Worm (Caenorhabditis elegans) whole organism, L2 larva: ENCODE data around the gene ugt-13.

ENCODE experiments used
- egl-27 ChIP-seq: sonication (generic microtip); optimal IDR thresholded peaks from 3 replicates; lab custom pipeline; 2017; ENCODE audit warnings: missing biosample characterization, missing genetic modification reagents, missing genetic modification characterization
- lin-39 ChIP-seq: fragments of 150-350 bp; optimal IDR thresholded peaks from 2 replicates; lab custom pipeline; 2014; ENCODE audit warnings: missing biosample characterization, missing genetic modification reagents, missing genetic modification characterization
- mdl-1 ChIP-seq, 2 experiments: fragments of 150-350 bp in 1 of 2; sonication (generic microtip) in 1 of 2; optimal IDR thresholded peaks; 2 replicates each; lab custom pipeline; 2017; ENCODE audit warnings: missing biosample characterization in 2 of 2, missing genetic modification characterization in 2 of 2
- nhr-10 ChIP-seq: sonication (generic microtip); optimal IDR thresholded peaks from 2 replicates; lab custom pipeline; 2017; ENCODE audit warnings: missing biosample characterization, missing genetic modification characterization

ce11 chrV:4865364-4865763 is 43.3 kb upstream of the ugt-13 start, which contains the start of gene srd-32:
- TF ChIP-seq nhr-10 (no peak), lin-39 (tag; lab: Kevin White, UChicago) (no peak), egl-27 (tag; lab: Kevin White, UChicago) (no peak), mdl-1 (tag; optimal IDR thresholded peaks at IDR 0.05; lab: Kevin White, UChicago) (no peak)
